Fruit fly (Drosophila melanogaster): ENCODE results near the gene mRpL1.

dm6 chr3R:8284234-8284633, 17.0 kb upstream of the mRpL1 start:
- TF ChIP-seq Hnf4 (GFP tag; optimal IDR thresholded peaks at IDR 0.05), result no peak
- TF ChIP-seq Myc (optimal IDR thresholded peaks at IDR 0.05), result no peak
- TF ChIP-seq Dfd (GFP tag; optimal IDR thresholded peaks at IDR 0.05), result no peak
- TF ChIP-seq OdsH (GFP tag; optimal IDR thresholded peaks at IDR 0.05), result no peak
- TF ChIP-seq pan (optimal IDR thresholded peaks at IDR 0.05), result no peak
- no peak for TF ChIP-seq h (GFP tag; optimal IDR thresholded peaks at IDR 0.05)
- no peak for TF ChIP-seq brk (GFP tag; optimal IDR thresholded peaks at IDR 0.05)
- TF ChIP-seq N (GFP tag; optimal IDR thresholded peaks at IDR 0.05), result no peak
- no peak for TF ChIP-seq psq (GFP tag; optimal IDR thresholded peaks at IDR 0.05)
- no peak for TF ChIP-seq sv (GFP tag; optimal IDR thresholded peaks at IDR 0.05)
- TF ChIP-seq fru (GFP tag; optimal IDR thresholded peaks at IDR 0.05), result no peak
- no peak for TF ChIP-seq usp (GFP tag; optimal IDR thresholded peaks at IDR 0.05)
- TF ChIP-seq ey (GFP tag; optimal IDR thresholded peaks at IDR 0.05), result no peak
